Worm (Caenorhabditis elegans): ENCODE results near the gene zipt-7.1.

The zipt-7.1 gene

DNA sequence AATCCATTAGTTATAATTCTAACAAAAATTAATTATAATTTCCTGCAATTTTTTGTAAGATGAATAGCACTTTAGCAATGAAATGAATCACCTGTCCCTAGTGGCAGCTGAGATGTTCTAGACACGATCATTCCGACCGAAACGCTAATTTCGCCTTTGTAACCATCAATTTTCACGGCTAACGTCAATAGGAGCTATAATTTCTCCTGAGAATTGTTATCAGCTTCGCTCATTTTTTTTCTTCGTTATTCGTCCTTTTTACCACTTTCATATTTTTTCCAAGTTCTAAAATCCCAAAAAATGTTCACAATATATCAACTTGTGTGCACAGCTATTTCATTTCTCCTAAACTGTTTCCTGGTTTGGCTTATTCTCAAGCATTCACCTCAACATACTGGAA, 22.7 kb downstream of the zipt-7.1 start, which contains the start of gene str-187:
str-187 (plus strand) TSS at position 301 of the 400 bp plus-strand sequence.
- TF ChIP-seq jun-1 (tag; optimal IDR thresholded peaks at IDR 0.05) (no peak), tra-1 (GFP tag; IDR thresholded peaks at IDR 0.05) (no peak), egl-27 (tag; optimal IDR thresholded peaks at IDR 0.05) (no peak), madf-5 (GFP tag; IDR thresholded peaks at IDR 0.05) (no peak), F26F4.8 (GFP tag; conservative IDR thresholded peaks at IDR 0.05) (no peak), tag-97 (GFP tag; IDR thresholded peaks at IDR 0.05) (no peak), vab-7 (GFP tag; IDR thresholded peaks at IDR 0.05) (no peak), ctbp-1 (GFP tag; IDR thresholded peaks at IDR 0.05) (no peak), zag-1 (tag; optimal IDR thresholded peaks at IDR 0.05) (no peak), zip-11 (GFP tag; IDR thresholded peaks at IDR 0.05) (no peak), mes-2 (tag; optimal IDR thresholded peaks at IDR 0.05; ENCODE audit: poor library complexity, severe bottlenecking) (no peak), mxl-2 (GFP tag; conservative IDR thresholded peaks at IDR 0.05) (no peak), lir-3 (tag; optimal IDR thresholded peaks at IDR 0.05) (no peak), hlh-30 (tag; optimal IDR thresholded peaks at IDR 0.05; ENCODE audit: insufficient read depth) (no peak)

DNA sequence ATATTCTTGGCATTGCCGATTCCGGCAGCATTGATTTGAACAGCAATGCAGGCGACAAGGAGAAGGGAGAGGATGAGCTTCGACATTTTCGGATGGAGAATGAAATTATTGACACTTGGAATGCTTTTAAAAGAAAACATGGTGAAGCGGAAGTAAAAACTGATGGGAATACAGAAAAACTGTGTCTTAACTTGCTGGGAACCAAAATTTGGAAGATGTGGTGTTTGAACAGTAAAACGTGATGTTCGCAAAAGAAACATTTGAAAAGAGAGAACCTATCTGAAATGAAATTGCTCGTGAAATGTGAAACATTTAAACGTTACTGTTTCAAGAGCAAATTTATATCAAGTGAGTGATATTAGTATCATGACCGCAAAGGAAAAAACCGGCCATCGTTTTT, 23.2 kb downstream of the zipt-7.1 start, which contains the start of gene F26D10.13:
F26D10.13 (minus strand) TSS at position 101 of the 400 bp plus-strand sequence.
- no peak for TF ChIP-seq nhr-42 (GFP tag; IDR thresholded peaks at IDR 0.05)
- no peak for TF ChIP-seq Y48G9A.11 (GFP tag; IDR thresholded peaks at IDR 0.05)
- no peak for TF ChIP-seq gei-8 (GFP tag; optimal IDR thresholded peaks at IDR 0.05)
- TF ChIP-seq egl-27 (tag; optimal IDR thresholded peaks at IDR 0.05) = no peak
- no peak for TF ChIP-seq saeg-2 (GFP tag; IDR thresholded peaks at IDR 0.05)
- TF ChIP-seq F49E8.2 (tag; optimal IDR thresholded peaks at IDR 0.05; ENCODE audit: borderline replicate concordance) = no peak
- no peak for TF ChIP-seq F26F4.8 (GFP tag; conservative IDR thresholded peaks at IDR 0.05)
- no peak for TF ChIP-seq nhr-77 (tag; optimal IDR thresholded peaks at IDR 0.05)
- no peak for TF ChIP-seq hif-1 (tag; optimal IDR thresholded peaks at IDR 0.05)
- no peak for TF ChIP-seq dmd-9 (GFP tag; IDR thresholded peaks at IDR 0.05)
- no peak for TF ChIP-seq lin-39 (tag; optimal IDR thresholded peaks at IDR 0.05)
- no peak for TF ChIP-seq R02D3.7 (tag; optimal IDR thresholded peaks at IDR 0.05)
- no peak for TF ChIP-seq F44E2.7 (GFP tag; IDR thresholded peaks at IDR 0.05)
- no peak for TF ChIP-seq mdt-29 (GFP tag; IDR thresholded peaks at IDR 0.05)
- TF ChIP-seq aha-1 (tag) = no peak
- TF ChIP-seq zag-1 (tag; optimal IDR thresholded peaks at IDR 0.05) = no peak
- no peak for TF ChIP-seq mxl-3 (GFP tag; optimal IDR thresholded peaks at IDR 0.05)
- TF ChIP-seq dve-1 (tag; optimal IDR thresholded peaks at IDR 0.05; ENCODE audit: insufficient read depth) = no peak
- TF ChIP-seq skn-1 (tag; optimal IDR thresholded peaks at IDR 0.05) = no peak

DNA sequence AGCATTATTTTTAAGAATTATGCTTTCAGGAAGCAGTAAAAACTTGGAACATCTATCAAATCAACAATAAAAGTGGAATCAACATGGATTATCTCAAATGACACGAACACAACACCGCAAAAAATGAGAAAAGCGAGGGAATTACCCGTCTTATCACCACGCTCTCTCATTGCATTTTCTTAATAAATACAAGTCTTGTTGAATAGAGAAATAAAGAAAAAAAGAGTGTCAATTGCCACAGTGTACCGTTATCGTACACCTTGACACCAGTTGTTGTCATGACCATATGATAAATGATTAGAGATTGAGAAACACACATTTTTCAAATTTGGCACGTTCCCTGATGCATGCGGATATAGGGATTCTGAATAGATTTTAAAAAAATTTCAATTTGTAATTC, 24.2 kb downstream of the zipt-7.1 start:
- peak; percentile 92 for TF ChIP-seq nhr-28 (tag; optimal IDR thresholded peaks at IDR 0.05)
- TF ChIP-seq aha-1 (tag) = peak; percentile 90
- no peak for TF ChIP-seq tag-97 (GFP tag; IDR thresholded peaks at IDR 0.05)
- no peak for TF ChIP-seq lin-38 (GFP tag; IDR thresholded peaks at IDR 0.05)
- TF ChIP-seq vab-7 (GFP tag; IDR thresholded peaks at IDR 0.05) = no peak
- TF ChIP-seq pqm-1 (tag; optimal IDR thresholded peaks at IDR 0.05) = peak; percentile 95
- TF ChIP-seq lin-1 (GFP tag; IDR thresholded peaks at IDR 0.05) = peak; percentile 46; the same call in 1 of the 2 replicates
- peak; percentile 45 for TF ChIP-seq mep-1 (tag; optimal IDR thresholded peaks at IDR 0.05)
- peak; percentile 31 for TF ChIP-seq nhr-6 (tag; optimal IDR thresholded peaks at IDR 0.05)
- no peak for TF ChIP-seq attf-4 (tag; optimal IDR thresholded peaks at IDR 0.05)
- no peak for TF ChIP-seq hmg-1.1 (GFP tag; IDR thresholded peaks at IDR 0.05)
- no peak for TF ChIP-seq F10B5.3 (tag; optimal IDR thresholded peaks at IDR 0.05)
- TF ChIP-seq mdl-1 (tag; optimal IDR thresholded peaks at IDR 0.05) = peak; percentile 20 to 79
- no peak for TF ChIP-seq Y105C5A.15 (GFP tag; IDR thresholded peaks at IDR 0.05)
- peak; percentile 59 for TF ChIP-seq hlh-30 (tag; optimal IDR thresholded peaks at IDR 0.05; ENCODE audit: insufficient read depth)
- TF ChIP-seq duxl-1 (tag; optimal IDR thresholded peaks at IDR 0.05; ENCODE audit: poor library complexity) = no peak
- TF ChIP-seq dmd-6 (GFP tag; IDR thresholded peaks at IDR 0.05) = peak; percentile 91
- TF ChIP-seq nhr-41 (GFP tag; IDR thresholded peaks at IDR 0.05) = 0 out of 2 replicates have a peak, but pooled peaks have one; percentile 25
- peak in 1 of 2 experiments; percentile 54 for TF ChIP-seq daf-16 (GFP tag; optimal IDR thresholded peaks at IDR 0.05)
- peak; percentile 96 for TF ChIP-seq daf-16 (tag; optimal IDR thresholded peaks at IDR 0.05)
- TF ChIP-seq lsy-2 (tag; optimal IDR thresholded peaks at IDR 0.05) = peak in 1 of 2 experiments; percentile 34
- no peak for TF ChIP-seq php-3 (GFP tag; IDR thresholded peaks at IDR 0.05)
- TF ChIP-seq ztf-7 (tag; optimal IDR thresholded peaks at IDR 0.05) = peak; percentile 26
- TF ChIP-seq dmd-9 (GFP tag; IDR thresholded peaks at IDR 0.05) = no peak

Data from whole organism, L4 larva.